Fruit fly (Drosophila melanogaster) whole organism, adult: ENCODE measurements around the gene Cpr62Bb.

Experiments used
- CG11617 ChIP-seq: fragments of 200-800 bp; sonication (Bioruptor generic); optimal IDR thresholded peaks from 2 replicates; lab custom pipeline; 2017; ENCODE audit warnings: mild to moderate bottlenecking, missing biosample characterization, missing genetic modification reagents, missing genetic modification characterization
- CG12768 ChIP-seq: fragments of 200-800 bp; sonication (Bioruptor generic); optimal IDR thresholded peaks from 2 replicates; lab custom pipeline; 2017; ENCODE audit warnings: missing biosample characterization, missing genetic modification characterization, mild to moderate bottlenecking, moderate library complexity, missing genetic modification reagents
- CG14711 ChIP-seq: fragments of 200-800 bp; sonication (Bioruptor generic); optimal IDR thresholded peaks from 2 replicates; lab custom pipeline; 2018; ENCODE audit warnings: missing biosample characterization, mild to moderate bottlenecking, missing genetic modification characterization, moderate library complexity
- CG1620 ChIP-seq: fragments of 200-800 bp; sonication (Bioruptor generic); optimal IDR thresholded peaks from 2 replicates; lab custom pipeline; 2016; ENCODE audit warnings: missing biosample characterization, missing genetic modification characterization
- CG33017 ChIP-seq: fragments of 200-800 bp; sonication (Bioruptor generic); optimal IDR thresholded peaks from 2 replicates; lab custom pipeline; 2018; ENCODE audit warnings: missing biosample characterization, mild to moderate bottlenecking, missing genetic modification characterization, moderate library complexity
- CG5204 ChIP-seq: fragments of 200-800 bp; sonication (Bioruptor generic); optimal IDR thresholded peaks from 2 replicates; lab custom pipeline; 2016; ENCODE audit warnings: missing biosample characterization, missing genetic modification characterization
- CG7045 ChIP-seq: fragments of 200-800 bp; sonication (Bioruptor generic); optimal IDR thresholded peaks from 2 replicates; lab custom pipeline; 2017; ENCODE audit warnings: missing biosample characterization, mild to moderate bottlenecking, missing genetic modification characterization
- CG7101 ChIP-seq: fragments of 200-800 bp; sonication (Bioruptor generic); optimal IDR thresholded peaks from 2 replicates; lab custom pipeline; 2018; ENCODE audit warnings: missing biosample characterization, mild to moderate bottlenecking, missing genetic modification characterization, moderate library complexity
- Clk ChIP-seq: fragments of 200-800 bp; sonication (Bioruptor generic); optimal IDR thresholded peaks from 2 replicates; lab custom pipeline; 2017; ENCODE audit warnings: missing biosample characterization, missing genetic modification characterization
- Crg-1 ChIP-seq: fragments of 200-800 bp; sonication (Bioruptor generic); optimal IDR thresholded peaks from 2 replicates; lab custom pipeline; 2016; ENCODE audit warnings: missing biosample characterization, missing genetic modification characterization
- Hr96 ChIP-seq: fragments of 200-800 bp; sonication (Bioruptor generic); optimal IDR thresholded peaks from 2 replicates; lab custom pipeline; 2016; ENCODE audit warnings: missing biosample characterization, missing genetic modification characterization
- Mnt ChIP-seq: fragments of 200-800 bp; sonication (Bioruptor generic); optimal IDR thresholded peaks from 2 replicates; lab custom pipeline; 2016; ENCODE audit warnings: missing biosample characterization, mild to moderate bottlenecking, missing genetic modification characterization
- bab1 ChIP-seq: fragments of 200-800 bp; sonication (Bioruptor generic); optimal IDR thresholded peaks from 3 replicates; lab custom pipeline; 2019; ENCODE audit warnings: missing biosample characterization, mild to moderate bottlenecking, missing genetic modification characterization, moderate library complexity
- cic ChIP-seq: fragments of 200-800 bp; sonication (Bioruptor generic); optimal IDR thresholded peaks from 2 replicates; lab custom pipeline; 2017; ENCODE audit warnings: missing biosample characterization, mild to moderate bottlenecking, missing genetic modification characterization, moderate library complexity
- cnc ChIP-seq, 2 experiments: fragments of >200 bp; optimal IDR thresholded peaks; 2 replicates each; lab custom pipeline; 2017
- kay ChIP-seq: fragments of 200-800 bp; sonication (Bioruptor generic); peaks from one replicate; lab custom pipeline; 2016; ENCODE audit warnings: missing biosample characterization, missing genetic modification characterization, borderline replicate concordance
- ovo ChIP-seq: fragments of 200-800 bp; sonication (Bioruptor generic); optimal IDR thresholded peaks from 2 replicates; lab custom pipeline; 2016; ENCODE audit warnings: missing biosample characterization, missing genetic modification characterization
- pad ChIP-seq: fragments of 200-800 bp; sonication (Bioruptor generic); optimal IDR thresholded peaks from 3 replicates; lab custom pipeline; 2017; ENCODE audit warnings: missing biosample characterization, missing genetic modification characterization, mild to moderate bottlenecking, moderate library complexity, missing genetic modification reagents
- tj ChIP-seq: fragments of 200-800 bp; sonication (Bioruptor generic); optimal IDR thresholded peaks from 3 replicates; lab custom pipeline; 2017; ENCODE audit warnings: missing biosample characterization, mild to moderate bottlenecking, missing genetic modification characterization, moderate library complexity
- toe ChIP-seq: fragments of 200-800 bp; sonication (Bioruptor generic); optimal IDR thresholded peaks from 2 replicates; lab custom pipeline; 2016; ENCODE audit warnings: missing biosample characterization, missing genetic modification characterization

The Cpr62Bb gene

dm6 chr3L:1869719-1870118 lies 34.8 kb upstream of the Cpr62Bb start, which contains the start of gene CG13924:
Gene CG13924 (plus strand): TSS chr3L:1870019.
- TF ChIP-seq Clk (GFP tag; lab: Kevin White, UChicago) = no peak
- no peak for TF ChIP-seq cic
- TF ChIP-seq Hr96 (GFP tag; lab: Kevin White, UChicago) = no peak
- no peak for TF ChIP-seq CG12768
- no peak for TF ChIP-seq CG33017
- no peak for TF ChIP-seq CG7101 (tag; lab: Kevin White, UChicago)
- TF ChIP-seq ovo (GFP tag; lab: Kevin White, UChicago) = no peak
- no peak for TF ChIP-seq tj
- no peak for TF ChIP-seq Mnt
- no peak for TF ChIP-seq CG14711 (tag; lab: Kevin White, UChicago)
- TF ChIP-seq toe (GFP tag; lab: Kevin White, UChicago) = no peak
- TF ChIP-seq cnc (optimal IDR thresholded peaks at IDR 0.05; lab: Kevin White, UChicago) = no peak
- TF ChIP-seq pad (GFP tag; lab: Kevin White, UChicago) = no peak
- no peak for TF ChIP-seq kay
- no peak for TF ChIP-seq CG5204 (GFP tag; lab: Kevin White, UChicago)

- TF ChIP-seq bab1 (GFP tag; lab: Kevin White, UChicago) (peak; percentile 18), kay (no peak)
Measured at dm6 chr3L:1868841-1869240, 33.9 kb upstream of the Cpr62Bb start.

DNA sequence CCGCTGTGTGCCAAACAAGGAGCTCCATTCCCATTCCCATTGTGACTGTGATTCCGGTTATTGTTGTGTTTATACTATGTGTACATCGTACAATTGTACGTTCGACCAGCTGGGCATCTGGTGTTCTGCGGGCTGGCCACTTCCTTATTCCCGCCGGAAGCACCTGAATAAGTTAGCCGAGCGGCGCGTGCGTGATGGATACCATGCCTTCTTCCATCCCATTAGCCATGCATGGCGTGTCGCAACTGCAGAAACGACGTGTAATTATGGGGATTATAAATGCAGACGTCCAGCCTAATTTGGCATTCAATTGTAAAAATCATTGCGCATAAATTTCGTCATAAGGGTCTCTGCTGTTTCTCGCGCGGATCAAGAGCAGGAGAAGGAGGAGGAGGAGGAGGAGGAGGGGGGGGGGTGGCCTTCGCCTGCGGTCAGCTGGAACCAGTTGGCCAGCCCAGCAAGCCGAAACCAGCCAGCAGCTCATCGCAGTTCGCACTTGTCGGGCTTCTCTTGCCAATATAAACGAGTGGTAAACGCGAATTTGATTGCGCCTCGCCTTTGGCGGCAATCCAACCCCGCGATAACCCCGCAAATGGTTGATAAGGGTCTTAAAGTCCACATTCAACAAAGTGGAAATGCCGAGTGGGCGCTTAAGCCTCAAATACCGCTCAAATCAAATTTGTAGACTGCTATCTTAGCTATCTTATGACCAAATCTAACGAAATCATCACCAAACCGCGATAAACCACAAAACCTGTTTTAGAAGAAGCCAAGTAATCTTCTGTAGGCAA lies 31.3 kb upstream of the Cpr62Bb start:
- no peak for TF ChIP-seq CG5204 (GFP tag; lab: Kevin White, UChicago)
- no peak for TF ChIP-seq CG7101 (tag; lab: Kevin White, UChicago)
- no peak for TF ChIP-seq CG12768
- no peak for TF ChIP-seq Clk (GFP tag; lab: Kevin White, UChicago)
- TF ChIP-seq cnc (optimal IDR thresholded peaks at IDR 0.05; lab: Kevin White, UChicago) = no peak
- no peak for TF ChIP-seq CG7045
- TF ChIP-seq toe (GFP tag; lab: Kevin White, UChicago) = no peak
- no peak for TF ChIP-seq ovo (GFP tag; lab: Kevin White, UChicago)
- TF ChIP-seq CG14711 (tag; lab: Kevin White, UChicago) = no peak
- TF ChIP-seq CG33017 = no peak

DNA sequence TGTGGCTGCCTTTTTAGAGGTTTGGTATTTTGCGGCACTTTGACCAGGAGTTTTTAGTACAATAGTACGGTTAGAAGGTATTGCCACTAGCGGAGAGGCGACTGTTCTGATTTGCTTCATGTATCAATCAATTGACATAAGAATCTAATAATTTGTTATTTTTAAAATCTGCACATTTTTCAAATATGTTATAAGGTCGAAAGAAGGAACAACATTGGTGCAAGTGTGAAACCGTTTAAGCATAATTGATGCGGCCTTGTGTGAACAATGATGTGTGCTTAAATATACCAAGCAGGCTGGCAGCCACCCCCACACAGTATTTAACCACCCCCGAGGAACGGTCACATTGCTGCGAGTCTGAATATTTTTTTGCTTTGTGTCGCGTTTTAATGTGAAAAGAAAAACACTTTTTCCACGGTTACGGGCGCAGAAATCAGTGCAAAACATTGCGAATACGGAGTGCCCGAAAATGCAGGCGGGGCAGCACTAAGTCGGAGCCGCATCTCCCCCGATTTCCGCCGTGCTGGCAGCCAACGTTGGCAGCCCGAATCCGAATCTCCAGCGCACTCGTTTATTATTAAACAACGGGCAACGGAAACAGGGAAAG lies 30.3 kb upstream of the Cpr62Bb start, which contains the start of the genes HBS1 and CG12025:
Gene HBS1, minus strand, starts transcription at position 120 of the 607 bp plus-strand sequence.
Gene CG12025, plus strand, starts transcription at position 310 of the 607 bp plus-strand sequence.
- TF ChIP-seq CG12768 (no peak), toe (GFP tag; lab: Kevin White, UChicago) (peak; percentile 80), CG11617 (GFP tag; lab: Kevin White, UChicago) (no peak), CG14711 (tag; lab: Kevin White, UChicago) (peak; percentile 62), CG1620 (GFP tag; lab: Kevin White, UChicago) (peak; percentile 52), bab1 (GFP tag; lab: Kevin White, UChicago) (peak; percentile 38), Crg-1 (no peak), Mnt (peak; percentile 51), Hr96 (GFP tag; lab: Kevin White, UChicago) (peak; percentile 58), kay (no peak), tj (peak; percentile 25), ovo (GFP tag; lab: Kevin White, UChicago) (peak; percentile 19), pad (GFP tag; lab: Kevin White, UChicago) (peak; percentile 18), CG5204 (GFP tag; lab: Kevin White, UChicago) (no peak), Clk (GFP tag; lab: Kevin White, UChicago) (no peak), cnc (optimal IDR thresholded peaks at IDR 0.05; lab: Kevin White, UChicago) (no peak), cic (no peak), CG7101 (tag; lab: Kevin White, UChicago) (peak; percentile 36), CG7045 (peak; percentile 13), CG33017 (peak; percentile 8)

dm6 chr3L:1861794-1862447 lies 27.0 kb upstream of the Cpr62Bb start, which contains the start of gene Rap1:
Gene Rap1 (minus strand): TSS chr3L:1862239.
- TF ChIP-seq CG1620 (GFP tag; lab: Kevin White, UChicago) (peak; percentile 32), CG7045 (peak; percentile 56), cic (no peak), CG7101 (tag; lab: Kevin White, UChicago) (peak; percentile 3), Crg-1 (no peak), Hr96 (GFP tag; lab: Kevin White, UChicago) (peak; percentile 64), CG11617 (GFP tag; lab: Kevin White, UChicago) (peak; percentile 50), CG5204 (GFP tag; lab: Kevin White, UChicago) (no peak), CG12768 (no peak), bab1 (GFP tag; lab: Kevin White, UChicago) (peak; percentile 72), kay (peak; percentile 79), tj (peak; percentile 29), Clk (GFP tag; lab: Kevin White, UChicago) (peak; percentile 41), ovo (GFP tag; lab: Kevin White, UChicago) (peak; percentile 9), pad (GFP tag; lab: Kevin White, UChicago) (peak; percentile 45), CG14711 (tag; lab: Kevin White, UChicago) (peak; percentile 95), toe (GFP tag; lab: Kevin White, UChicago) (peak; percentile 67), Mnt (no peak)
